3 fruit fly cellular contexts compared by ENCODE assay signal in the genomic region with DNA sequence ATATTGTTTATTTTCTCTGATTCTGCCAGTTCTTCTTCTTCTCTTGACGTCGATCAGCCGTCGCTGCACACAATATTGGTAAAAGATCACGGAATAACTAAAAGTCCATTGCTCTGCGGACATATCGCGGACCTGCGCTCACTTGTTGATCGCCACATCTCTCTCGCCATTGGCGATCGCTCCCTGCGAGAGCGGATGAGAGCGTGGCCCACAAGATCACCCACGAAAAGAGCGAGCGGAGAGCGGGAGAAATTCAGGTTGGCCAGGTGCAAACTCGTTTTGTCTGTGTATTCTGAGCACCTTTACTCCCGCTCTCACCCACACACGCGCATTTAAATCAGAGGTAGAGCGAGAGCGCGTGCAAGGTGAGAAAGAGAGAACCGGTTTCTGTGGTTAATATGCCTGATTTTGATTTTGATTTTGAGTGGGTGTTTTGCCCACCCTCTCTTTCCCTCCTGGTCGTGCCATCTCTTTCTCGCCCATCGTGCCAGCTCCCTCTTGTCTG.
TF ChIP-seq lines count a peak whose summit lies in the region.

A gene (minus strand): TSS at position 102 of the 505 bp plus-strand sequence.

TF ChIP-seq in whole organism, embryonic, 481 proteins besides CTCF, POLR2A, EP300 and RAD21 (continued from another document and continues in another):
- TF ChIP-seq CG15514 (GFP tag; optimal IDR thresholded peaks at IDR 0.05; lab: Kevin White, UChicago): no peak
- no peak for TF ChIP-seq ro (GFP tag; IDR thresholded peaks at IDR 0.05; lab: Robert Waterston, UW)
- peak; percentile 12 for TF ChIP-seq Elba2 (GFP tag; optimal IDR thresholded peaks at IDR 0.05; lab: Kevin White, UChicago)
- no peak for TF ChIP-seq gro (GFP tag; optimal IDR thresholded peaks at IDR 0.05; lab: Kevin White, UChicago)
- no peak for TF ChIP-seq CG18619 (GFP tag; optimal IDR thresholded peaks at IDR 0.05; lab: Kevin White, UChicago)
- TF ChIP-seq sens-2 (GFP tag; IDR thresholded peaks at IDR 0.05; lab: Robert Waterston, UW): peak; percentile 69
- no peak for TF ChIP-seq ttk (GFP tag; IDR thresholded peaks at IDR 0.05; lab: Robert Waterston, UW)
- TF ChIP-seq CG4617 (GFP tag; optimal IDR thresholded peaks at IDR 0.05; lab: Kevin White, UChicago; ENCODE audit: borderline replicate concordance): no peak
- no peak for TF ChIP-seq Ets97D (GFP tag; optimal IDR thresholded peaks at IDR 0.05; lab: Kevin White, UChicago)
- TF ChIP-seq jumu (GFP tag; optimal IDR thresholded peaks at IDR 0.05; lab: Kevin White, UChicago): no peak
- peak; percentile 98 for TF ChIP-seq sr (GFP tag; IDR thresholded peaks at IDR 0.05; lab: Robert Waterston, UW)
- peak; percentile 13 for TF ChIP-seq Med (GFP tag; lab: Kevin White, UChicago)
- no peak for TF ChIP-seq CG18262 (tag; optimal IDR thresholded peaks at IDR 0.05; lab: Kevin White, UChicago)
- TF ChIP-seq CG13296 (GFP tag; optimal IDR thresholded peaks at IDR 0.05; lab: Kevin White, UChicago): no peak
- TF ChIP-seq Ets65A (GFP tag; lab: Kevin White, UChicago): peak; percentile 59
- no peak for TF ChIP-seq CHES-1-like (GFP tag; optimal IDR thresholded peaks at IDR 0.05; lab: Kevin White, UChicago)
- TF ChIP-seq yki (optimal IDR thresholded peaks at IDR 0.05; lab: Kevin White, UChicago): peak; percentile 100
- no peak for TF ChIP-seq Doc2 (GFP tag; IDR thresholded peaks at IDR 0.05; lab: Robert Waterston, UW)
- TF ChIP-seq bsh (GFP tag; optimal IDR thresholded peaks at IDR 0.05; lab: Kevin White, UChicago): peak in 1 of 2 experiments; percentile 23
- TF ChIP-seq Dek (tag; optimal IDR thresholded peaks at IDR 0.05; lab: Kevin White, UChicago): no peak
- TF ChIP-seq stwl (tag; optimal IDR thresholded peaks at IDR 0.05; lab: Kevin White, UChicago): no peak
- peak; percentile 3 for TF ChIP-seq CG17829 (tag; optimal IDR thresholded peaks at IDR 0.05; lab: Kevin White, UChicago)
- TF ChIP-seq vvl (GFP tag; IDR thresholded peaks at IDR 0.05; lab: Robert Waterston, UW): peak; percentile 53; the same call in 1 of the 2 replicates
- peak; percentile 42 for TF ChIP-seq HmgZ (tag; optimal IDR thresholded peaks at IDR 0.05; lab: Kevin White, UChicago)
- TF ChIP-seq ci (GFP tag; IDR thresholded peaks at IDR 0.05; lab: Robert Waterston, UW): peak; percentile 72; the same call in 2 of the 3 replicates
- TF ChIP-seq CG10209 (GFP tag; optimal IDR thresholded peaks at IDR 0.05; lab: Kevin White, UChicago): no peak
- no peak for TF ChIP-seq Ada2b (GFP tag; IDR thresholded peaks at IDR 0.05; lab: Robert Waterston, UW)
- TF ChIP-seq lbe (GFP tag; optimal IDR thresholded peaks at IDR 0.05; lab: Kevin White, UChicago): peak; percentile 58
- TF ChIP-seq Poxn (GFP tag; IDR thresholded peaks at IDR 0.05; lab: Robert Waterston, UW): no peak
- TF ChIP-seq chinmo (GFP tag; IDR thresholded peaks at IDR 0.05; lab: Robert Waterston, UW; ENCODE audit: partially characterized antibody): peak; percentile 95
- no peak for TF ChIP-seq CG14050 (GFP tag; IDR thresholded peaks at IDR 0.05; lab: Robert Waterston, UW)
- no peak for TF ChIP-seq pfk (GFP tag; optimal IDR thresholded peaks at IDR 0.05; lab: Kevin White, UChicago)
- TF ChIP-seq pho (GFP tag; optimal IDR thresholded peaks at IDR 0.05; lab: Kevin White, UChicago): no peak
- TF ChIP-seq CG17359 (tag; optimal IDR thresholded peaks at IDR 0.05; lab: Kevin White, UChicago): no peak
- no peak for TF ChIP-seq emc (GFP tag; optimal IDR thresholded peaks at IDR 0.05; lab: Kevin White, UChicago)
- peak; percentile 95 for TF ChIP-seq z (GFP tag; IDR thresholded peaks at IDR 0.05; lab: Robert Waterston, UW)
- peak; percentile 20; the same call in 1 of the 2 replicates for TF ChIP-seq klu (GFP tag; IDR thresholded peaks at IDR 0.05; lab: Robert Waterston, UW)
- no peak for TF ChIP-seq Taf1 (GFP tag; IDR thresholded peaks at IDR 0.05; lab: Robert Waterston, UW)
- no peak for TF ChIP-seq GATAe (GFP tag; conservative IDR thresholded peaks at IDR 0.05; lab: Robert Waterston, UW)
- TF ChIP-seq NFAT (GFP tag; IDR thresholded peaks at IDR 0.05; lab: Robert Waterston, UW): 0 out of 2 replicates have a peak, but pooled peaks have one; percentile 9
- 0 out of 2 replicates have a peak, but pooled peaks have one; percentile 42 for TF ChIP-seq Awh (GFP tag; IDR thresholded peaks at IDR 0.05; lab: Robert Waterston, UW)
- peak; percentile 67; the same call in 1 of the 2 replicates for TF ChIP-seq sob (GFP tag; IDR thresholded peaks at IDR 0.05; lab: Robert Waterston, UW)

TF ChIP-seq in whole organism, prepupa, 60 proteins besides CTCF, POLR2A, EP300 and RAD21 (continued from another document):
- TF ChIP-seq Lpt (GFP tag; optimal IDR thresholded peaks at IDR 0.05; lab: Kevin White, UChicago) (peak; percentile 35), CG34406 (GFP tag; optimal IDR thresholded peaks at IDR 0.05; lab: Kevin White, UChicago) (no peak), CG6163 (GFP tag; IDR thresholded peaks at IDR 0.05; lab: Robert Waterston, UW) (peak; percentile 61; the same call in 2 of the 3 replicates), CG3919 (GFP tag; optimal IDR thresholded peaks at IDR 0.05; lab: Kevin White, UChicago) (peak; percentile 37), OdsH (GFP tag; optimal IDR thresholded peaks at IDR 0.05; lab: Kevin White, UChicago) (no peak), CG4318 (GFP tag; optimal IDR thresholded peaks at IDR 0.05; lab: Kevin White, UChicago) (no peak), CG10669 (GFP tag; optimal IDR thresholded peaks at IDR 0.05; lab: Kevin White, UChicago) (peak; percentile 26), Ets21C (GFP tag; optimal IDR thresholded peaks at IDR 0.05; lab: Kevin White, UChicago) (no peak), fd85E (GFP tag; optimal IDR thresholded peaks at IDR 0.05; lab: Kevin White, UChicago) (peak; percentile 29), Eip75B (GFP tag; optimal IDR thresholded peaks at IDR 0.05; lab: Kevin White, UChicago) (peak; percentile 0), CG6276 (GFP tag; optimal IDR thresholded peaks at IDR 0.05; lab: Kevin White, UChicago) (peak; percentile 20), CG6808 (GFP tag; optimal IDR thresholded peaks at IDR 0.05; lab: Kevin White, UChicago) (peak; percentile 49), CG9139 (GFP tag; optimal IDR thresholded peaks at IDR 0.05; lab: Kevin White, UChicago) (peak; percentile 26), CG11294 (GFP tag; IDR thresholded peaks at IDR 0.05; lab: Robert Waterston, UW) (0 out of 2 replicates have a peak, but pooled peaks have one; percentile 15), CG7368 (GFP tag; optimal IDR thresholded peaks at IDR 0.05; lab: Kevin White, UChicago) (no peak), Ets96B (tag; optimal IDR thresholded peaks at IDR 0.05; lab: Kevin White, UChicago) (peak; percentile 19), ss (GFP tag; optimal IDR thresholded peaks at IDR 0.05; lab: Kevin White, UChicago) (peak; percentile 59 to 70), Gug (GFP tag; IDR thresholded peaks at IDR 0.05; lab: Robert Waterston, UW) (no peak), CG3032 (tag; optimal IDR thresholded peaks at IDR 0.05; lab: Kevin White, UChicago) (no peak), CG8119 (GFP tag; IDR thresholded peaks at IDR 0.05; lab: Robert Waterston, UW) (peak; percentile 71; the same call in 2 of the 3 replicates), dsx (GFP tag; optimal IDR thresholded peaks at IDR 0.05; lab: Kevin White, UChicago; ENCODE audit: poor library complexity, severe bottlenecking) (no peak), Sox15 (GFP tag; optimal IDR thresholded peaks at IDR 0.05; lab: Kevin White, UChicago) (no peak), Smox (GFP tag; optimal IDR thresholded peaks at IDR 0.05; lab: Kevin White, UChicago) (no peak), vri (GFP tag; optimal IDR thresholded peaks at IDR 0.05; lab: Kevin White, UChicago) (peak; percentile 2), salr (GFP tag; optimal IDR thresholded peaks at IDR 0.05; lab: Kevin White, UChicago) (no peak), fkh (GFP tag; optimal IDR thresholded peaks at IDR 0.05; lab: Kevin White, UChicago) (peak; percentile 5), eg (GFP tag; IDR thresholded peaks at IDR 0.05; lab: Robert Waterston, UW) (peak; percentile 65), dac (GFP tag; optimal IDR thresholded peaks at IDR 0.05; lab: Kevin White, UChicago) (no peak), topi (GFP tag; optimal IDR thresholded peaks at IDR 0.05; lab: Kevin White, UChicago) (peak; percentile 40), CG10631 (GFP tag; optimal IDR thresholded peaks at IDR 0.05; lab: Kevin White, UChicago) (no peak)

TF ChIP-seq in whole organism, pupa, 21 proteins besides CTCF, POLR2A, EP300 and RAD21 (continued from another document):
- TF ChIP-seq CG8301 (tag; optimal IDR thresholded peaks at IDR 0.05; lab: Kevin White, UChicago): no peak
TF ChIP-seq in whole organism, pupa: peak in this region for 11.
